Worm (Caenorhabditis elegans): ENCODE data around the gene lin-49.

Gene lin-49

DNA sequence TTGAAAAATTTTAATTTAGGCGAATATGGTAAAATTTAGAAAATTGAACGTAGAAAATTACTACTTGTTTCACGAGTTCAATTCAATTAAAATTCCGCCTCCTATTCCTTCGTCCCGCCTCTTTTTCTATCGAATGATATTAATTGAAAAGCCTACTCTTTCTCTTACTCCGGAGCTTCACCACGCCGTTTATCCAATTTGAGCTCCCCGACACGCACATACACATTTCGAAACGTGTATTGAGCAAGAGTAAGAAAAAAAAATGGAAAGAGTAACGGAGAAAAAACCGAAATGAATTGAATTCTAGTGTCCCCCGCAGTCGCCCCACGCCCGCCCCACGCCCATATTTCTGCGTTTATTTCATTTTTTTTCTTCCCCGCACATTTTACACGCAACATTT is 5.8 kb downstream of the lin-49 start:
- TF ChIP-seq aha-1 (tag) (peak; percentile 8), ctbp-1 (GFP tag; IDR thresholded peaks at IDR 0.05) (0 out of 2 replicates have a peak, but pooled peaks have one; percentile 18), pha-4 (GFP tag; IDR thresholded peaks at IDR 0.05) (0 out of 2 replicates have a peak, but pooled peaks have one; percentile 8), pha-4 (tag; optimal IDR thresholded peaks at IDR 0.05) (no peak), madf-5 (GFP tag; IDR thresholded peaks at IDR 0.05) (no peak), ztf-7 (tag; optimal IDR thresholded peaks at IDR 0.05) (no peak), hif-1 (tag; optimal IDR thresholded peaks at IDR 0.05) (peak in 1 of 2 experiments; percentile 4), egl-43 (GFP tag; IDR thresholded peaks at IDR 0.05) (0 out of 2 replicates have a peak, but pooled peaks have one; percentile 24), T26A8.4 (GFP tag; IDR thresholded peaks at IDR 0.05) (peak; percentile 70; the same call in 1 of the 2 replicates), skn-1 (tag; optimal IDR thresholded peaks at IDR 0.05) (no peak), nhr-11 (tag; optimal IDR thresholded peaks at IDR 0.05) (no peak), lsy-2 (tag; optimal IDR thresholded peaks at IDR 0.05) (no peak)

DNA sequence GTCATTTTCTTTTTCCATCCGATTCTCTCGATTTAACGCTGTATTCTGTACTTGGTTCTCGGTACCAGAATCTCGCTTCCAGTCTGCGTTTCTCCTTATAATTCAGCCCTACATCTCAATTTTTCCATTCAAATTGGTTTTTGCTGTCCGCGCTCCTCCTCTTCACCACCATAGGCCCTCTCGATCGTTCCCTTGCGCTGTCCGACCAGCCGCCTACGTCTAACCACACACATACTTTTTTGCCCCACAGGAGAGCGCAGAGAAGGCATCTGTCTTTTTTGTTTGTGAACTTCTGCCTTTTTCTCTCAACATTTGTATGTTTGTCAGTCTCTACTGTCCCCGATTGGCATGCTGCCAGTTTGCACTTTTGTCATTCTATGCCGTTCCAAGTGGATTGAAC is 6.8 kb downstream of the lin-49 start, which contains the start of gene F42A9.11:
F42A9.11 (plus strand) TSS at position 310 of the 400 bp plus-strand sequence.
- TF ChIP-seq cey-2 (tag; optimal IDR thresholded peaks at IDR 0.05; ENCODE audit: borderline replicate concordance, insufficient read depth) = no peak
- no peak for TF ChIP-seq saeg-2 (GFP tag; IDR thresholded peaks at IDR 0.05)
- peak; percentile 73 for TF ChIP-seq mxl-3 (GFP tag; optimal IDR thresholded peaks at IDR 0.05)
- no peak for TF ChIP-seq tag-97 (GFP tag; IDR thresholded peaks at IDR 0.05)
- TF ChIP-seq dmd-6 (GFP tag; IDR thresholded peaks at IDR 0.05) = peak; percentile 16; the same call in 1 of the 2 replicates
- no peak for TF ChIP-seq ceh-44 (GFP tag; IDR thresholded peaks at IDR 0.05)
- TF ChIP-seq dve-1 (tag; optimal IDR thresholded peaks at IDR 0.05; ENCODE audit: insufficient read depth) = peak; percentile 14
- peak; percentile 66 for TF ChIP-seq hlh-11 (tag; optimal IDR thresholded peaks at IDR 0.05)
- TF ChIP-seq gei-8 (GFP tag; optimal IDR thresholded peaks at IDR 0.05) = no peak
- TF ChIP-seq dpl-1 (GFP tag; optimal IDR thresholded peaks at IDR 0.05) = peak; percentile 9
- TF ChIP-seq nhr-25 (tag; optimal IDR thresholded peaks at IDR 0.05; ENCODE audit: borderline replicate concordance, insufficient read depth) = peak; percentile 28
- no peak for TF ChIP-seq lin-1 (GFP tag; IDR thresholded peaks at IDR 0.05)
- no peak for TF ChIP-seq ZK337.2 (GFP tag; IDR thresholded peaks at IDR 0.05)
- TF ChIP-seq nhr-76 (tag; optimal IDR thresholded peaks at IDR 0.05) = no peak
- peak in 1 of 2 experiments; percentile 44 for TF ChIP-seq mdl-1 (tag; optimal IDR thresholded peaks at IDR 0.05)
- TF ChIP-seq egl-43 (GFP tag; IDR thresholded peaks at IDR 0.05) = peak; percentile 43; the same call in 1 of the 2 replicates
- TF ChIP-seq F44E2.7 (GFP tag; IDR thresholded peaks at IDR 0.05) = no peak
- no peak for TF ChIP-seq vab-7 (GFP tag; IDR thresholded peaks at IDR 0.05)
- TF ChIP-seq snpc-4 (tag; optimal IDR thresholded peaks at IDR 0.05) = no peak
- TF ChIP-seq lin-39 (tag; optimal IDR thresholded peaks at IDR 0.05) = no peak
- no peak for TF ChIP-seq Y75B8A.6 (GFP tag; IDR thresholded peaks at IDR 0.05)
- TF ChIP-seq nhr-102 (tag; optimal IDR thresholded peaks at IDR 0.05) = no peak
- TF ChIP-seq F10B5.3 (tag; optimal IDR thresholded peaks at IDR 0.05) = no peak
- TF ChIP-seq pha-4 (GFP tag; IDR thresholded peaks at IDR 0.05) = no peak
- TF ChIP-seq pha-4 (tag; optimal IDR thresholded peaks at IDR 0.05) = no peak
- no peak for TF ChIP-seq zip-11 (GFP tag; IDR thresholded peaks at IDR 0.05)
- TF ChIP-seq lin-15B (tag; optimal IDR thresholded peaks at IDR 0.05) = no peak
- 0 out of 2 replicates have a peak, but pooled peaks have one; percentile 20 for TF ChIP-seq set-16 (GFP tag; IDR thresholded peaks at IDR 0.05)
- no peak for TF ChIP-seq ceh-32 (tag; optimal IDR thresholded peaks at IDR 0.05; ENCODE audit: poor library complexity)
- no peak for TF ChIP-seq jun-1 (tag; optimal IDR thresholded peaks at IDR 0.05)
- TF ChIP-seq daf-19 (GFP tag; conservative IDR thresholded peaks at IDR 0.05) = no peak
- TF ChIP-seq nhr-10 (tag; optimal IDR thresholded peaks at IDR 0.05) = no peak
- TF ChIP-seq lim-7 (GFP tag; IDR thresholded peaks at IDR 0.05) = no peak
- TF ChIP-seq nhr-237 (tag; optimal IDR thresholded peaks at IDR 0.05) = no peak
- TF ChIP-seq mep-1 (tag; optimal IDR thresholded peaks at IDR 0.05) = peak; percentile 51
- TF ChIP-seq hmg-1.1 (GFP tag; IDR thresholded peaks at IDR 0.05) = peak; percentile 52; the same call in 1 of the 2 replicates
- no peak for TF ChIP-seq nhr-111 (GFP tag; optimal IDR thresholded peaks at IDR 0.05)
- TF ChIP-seq ceh-62 (tag; optimal IDR thresholded peaks at IDR 0.05) = no peak
- TF ChIP-seq Y48G9A.11 (GFP tag; IDR thresholded peaks at IDR 0.05) = no peak
- peak; percentile 89 for TF ChIP-seq aha-1 (tag)
- TF ChIP-seq hlh-30 (tag; optimal IDR thresholded peaks at IDR 0.05; ENCODE audit: insufficient read depth) = peak; percentile 53

All from whole organism, L4 larva.